Worm (Caenorhabditis elegans) whole organism, L3 larva: ENCODE measurements around the gene F40G9.18.

ENCODE experiments used
- R02D3.7 ChIP-seq: fragments of 150-350 bp; optimal IDR thresholded peaks from 2 replicates; lab custom pipeline; 2014; ENCODE audit warnings: missing biosample characterization, missing genetic modification characterization
- aly-2 ChIP-seq: fragments of 150-350 bp; optimal IDR thresholded peaks from 2 replicates; lab custom pipeline; 2014; ENCODE audit warnings: missing biosample characterization, missing genetic modification characterization
- ama-1 ChIP-seq: fragments of 150-350 bp; optimal IDR thresholded peaks from 2 replicates; lab custom pipeline; 2018
- ceh-82 ChIP-seq: fragments of 150-350 bp; optimal IDR thresholded peaks from 2 replicates; lab custom pipeline; 2014; ENCODE audit warnings: missing biosample characterization, missing genetic modification characterization
- elt-1 ChIP-seq: fragments of 150-350 bp; optimal IDR thresholded peaks from 2 replicates; lab custom pipeline; 2014; ENCODE audit warnings: missing biosample characterization, missing genetic modification characterization
- elt-3 ChIP-seq, 3 experiments: fragments of 150-350 bp in 1 of 3; sonication (generic microtip) in 2 of 3; optimal IDR thresholded peaks; 2 replicates in 2 of 3; 4 replicates in 1 of 3; lab custom pipeline; 2014 to 2017; ENCODE audit warnings: missing biosample characterization in 3 of 3, missing genetic modification characterization in 3 of 3
- lin-39 ChIP-seq: fragments of 150-350 bp; optimal IDR thresholded peaks from 2 replicates; lab custom pipeline; 2018; ENCODE audit warnings: missing biosample characterization, missing genetic modification reagents, missing genetic modification characterization
- mdl-1 ChIP-seq: fragments of 150-350 bp; optimal IDR thresholded peaks from 2 replicates; lab custom pipeline; 2014; ENCODE audit warnings: missing biosample characterization, missing genetic modification characterization
- nhr-11 ChIP-seq: fragments of 150-350 bp; optimal IDR thresholded peaks from 2 replicates; lab custom pipeline; 2014; ENCODE audit warnings: missing biosample characterization, missing genetic modification characterization
- nhr-12 ChIP-seq: fragments of 150-350 bp; optimal IDR thresholded peaks from 2 replicates; lab custom pipeline; 2014; ENCODE audit warnings: missing biosample characterization, missing genetic modification characterization
- nhr-67 ChIP-seq: fragments of 150-350 bp; optimal IDR thresholded peaks from 2 replicates; lab custom pipeline; 2014; ENCODE audit warnings: missing biosample characterization, missing genetic modification characterization
- nhr-76 ChIP-seq: fragments of 150-350 bp; sonication (generic microtip); optimal IDR thresholded peaks from 5 replicates; lab custom pipeline; 2014; ENCODE audit warnings: missing biosample characterization, missing genetic modification characterization
- tbx-2 ChIP-seq: sonication (generic microtip); optimal IDR thresholded peaks from 2 replicates; lab custom pipeline; 2016; ENCODE audit warnings: mild to moderate bottlenecking, missing genetic modification characterization, missing compliant biosample characterization
- ztf-4 ChIP-seq: fragments of 150-350 bp; optimal IDR thresholded peaks from 2 replicates; lab custom pipeline; 2014; ENCODE audit warnings: missing biosample characterization, missing genetic modification characterization

DNA sequence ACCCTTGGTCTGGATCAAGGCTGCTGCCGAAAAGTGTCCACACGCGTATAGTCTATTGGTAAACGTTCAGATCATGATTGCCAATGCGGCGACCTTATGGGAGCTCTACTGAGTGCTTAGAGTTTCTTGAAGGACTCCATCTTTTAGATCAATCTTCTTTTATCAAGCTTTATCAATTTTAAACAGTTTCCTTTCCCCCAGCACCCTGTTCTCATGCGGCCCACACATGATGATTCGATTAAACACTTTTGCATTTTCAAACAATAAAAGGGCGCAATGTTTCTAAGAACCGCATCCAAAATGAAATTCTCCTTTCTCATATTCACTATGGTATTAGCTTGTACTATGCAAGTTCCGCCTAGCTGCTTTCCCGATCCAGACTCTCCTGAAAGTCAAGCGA lies 4.0 kb downstream of the F40G9.18 start, which contains the start of gene F40G9.7:
- TF ChIP-seq nhr-12, result no peak
- TF ChIP-seq nhr-67 (tag; lab: Kevin White, UChicago), result no peak
- no peak for TF ChIP-seq ceh-82 (tag; lab: Kevin White, UChicago)
- no peak for TF ChIP-seq mdl-1 (tag; lab: Kevin White, UChicago)
- no peak for TF ChIP-seq ama-1 (lab: Kevin White, UChicago)
- TF ChIP-seq nhr-11 (tag; lab: Kevin White, UChicago), result no peak
- no peak for TF ChIP-seq nhr-76
- TF ChIP-seq lin-39, result no peak
- TF ChIP-seq tbx-2 (tag; lab: Kevin White, UChicago), result no peak
- TF ChIP-seq elt-1 (tag; lab: Kevin White, UChicago), result no peak
- TF ChIP-seq ztf-4 (tag; lab: Kevin White, UChicago), result no peak
- no peak for TF ChIP-seq aly-2
- TF ChIP-seq elt-3 (tag; optimal IDR thresholded peaks at IDR 0.05; lab: Kevin White, UChicago), result no peak
- no peak for TF ChIP-seq R02D3.7
